Fruit fly (Drosophila melanogaster) whole organism, embryonic: ENCODE data around the gene CG17377.

Experiments used
- CG1024 ChIP-seq: fragments of 200-800 bp; sonication (Bioruptor generic); IDR thresholded peaks from 2 replicates; pipeline ENCODE4 v1.3.6; 2022; ENCODE audit warnings: missing biosample characterization, missing genetic modification characterization
- CG10274 ChIP-seq: fragments of 200-800 bp; sonication (Bioruptor generic); optimal IDR thresholded peaks from 3 replicates; lab custom pipeline; 2017; ENCODE audit warnings: missing biosample characterization, mild to moderate bottlenecking, missing genetic modification characterization
- CG1603 ChIP-seq: fragments of 200-800 bp; sonication (Bioruptor generic); optimal IDR thresholded peaks from 2 replicates; lab custom pipeline; 2019; ENCODE audit warnings: missing biosample characterization, mild to moderate bottlenecking, missing genetic modification characterization, moderate library complexity
- CG17359 ChIP-seq: fragments of 200-800 bp; sonication (Bioruptor generic); optimal IDR thresholded peaks from 3 replicates; lab custom pipeline; 2018; ENCODE audit warnings: missing biosample characterization, mild to moderate bottlenecking, missing genetic modification characterization, moderate library complexity
- CG18011 ChIP-seq: fragments of 200-800 bp; sonication (Bioruptor generic); optimal IDR thresholded peaks from 2 replicates; lab custom pipeline; 2017; ENCODE audit warnings: missing biosample characterization, missing genetic modification characterization, mild to moderate bottlenecking, moderate library complexity, missing genotype
- CG2116 ChIP-seq: fragments of 200-800 bp; sonication (Bioruptor generic); optimal IDR thresholded peaks from 3 replicates; lab custom pipeline; 2018; ENCODE audit warnings: missing biosample characterization, mild to moderate bottlenecking, missing genetic modification characterization
- CG2875 ChIP-seq: fragments of 200-800 bp; sonication (Bioruptor generic); optimal IDR thresholded peaks from 2 replicates; lab custom pipeline; 2017; ENCODE audit warnings: missing biosample characterization, mild to moderate bottlenecking, missing genetic modification characterization, missing genetic modification reagents
- CG31388 ChIP-seq: fragments of 200-800 bp; sonication (Bioruptor generic); optimal IDR thresholded peaks from 2 replicates; lab custom pipeline; 2016; ENCODE audit warnings: missing biosample characterization, missing genetic modification characterization
- CG32532 ChIP-seq: fragments of 200-800 bp; sonication (Bioruptor generic); IDR thresholded peaks from 2 replicates; pipeline ENCODE4 v1.3.6; 2022; ENCODE audit warnings: missing biosample characterization, missing genetic modification characterization
- CG32767 ChIP-seq: fragments of 200-800 bp; sonication (Bioruptor generic); IDR thresholded peaks from 2 replicates; pipeline ENCODE4 v1.3.6; 2022; ENCODE audit warnings: missing biosample characterization, missing genetic modification characterization
- CG34376 ChIP-seq: fragments of 200-800 bp; sonication (Bioruptor generic); optimal IDR thresholded peaks from 2 replicates; lab custom pipeline; 2018; ENCODE audit warnings: missing biosample characterization, mild to moderate bottlenecking, missing genetic modification characterization
- CG3726 ChIP-seq: fragments of 200-800 bp; sonication (Bioruptor generic); IDR thresholded peaks from 3 replicates; pipeline ENCODE4, ENCODE4 v1.3.6; 2022; ENCODE audit warnings: missing biosample characterization, missing genetic modification characterization
- CG4360 ChIP-seq: fragments of 200-800 bp; sonication (Bioruptor generic); IDR thresholded peaks from 2 replicates; pipeline ENCODE4 v1.3.6; 2022; ENCODE audit warnings: missing biosample characterization, missing genetic modification characterization
- CG6791 ChIP-seq: fragments of 200-800 bp; sonication (Bioruptor generic); IDR thresholded peaks from 3 replicates; pipeline ENCODE4 v1.3.6; 2022; ENCODE audit warnings: missing biosample characterization, missing genetic modification characterization; ENCODE audit not compliant: partially characterized antibody
- CG8478 ChIP-seq: fragments of >200 bp; optimal IDR thresholded peaks from 2 replicates; lab custom pipeline; 2018
- CG8765 ChIP-seq: fragments of 200-800 bp; sonication (Bioruptor generic); IDR thresholded peaks from 2 replicates; pipeline ENCODE4 v1.3.6; 2022; ENCODE audit warnings: missing biosample characterization, missing genetic modification characterization
- CG8944 ChIP-seq: fragments of 200-800 bp; sonication (Bioruptor generic); optimal IDR thresholded peaks from 3 replicates; lab custom pipeline; 2016; ENCODE audit warnings: missing biosample characterization, missing genetic modification characterization
- Fer2 ChIP-seq: fragments of 200-800 bp; sonication (Bioruptor generic); optimal IDR thresholded peaks from 2 replicates; lab custom pipeline; 2018; ENCODE audit warnings: missing biosample characterization, mild to moderate bottlenecking, missing genetic modification characterization, moderate library complexity
- Hey ChIP-seq: fragments of 200-800 bp; sonication (Bioruptor generic); optimal IDR thresholded peaks from 3 replicates; lab custom pipeline; 2018; ENCODE audit warnings: missing biosample characterization, mild to moderate bottlenecking, missing genetic modification characterization
- HmgZ ChIP-seq: fragments of 200-800 bp; sonication (Bioruptor generic); optimal IDR thresholded peaks from 2 replicates; lab custom pipeline; 2018; ENCODE audit warnings: missing biosample characterization, mild to moderate bottlenecking, missing genetic modification characterization
- Hmx ChIP-seq: fragments of 200-800 bp; sonication (Bioruptor generic); optimal IDR thresholded peaks from 2 replicates; lab custom pipeline; 2016; ENCODE audit warnings: missing biosample characterization, missing genetic modification characterization
- Jarid2 ChIP-seq: fragments of 200-800 bp; sonication (Bioruptor generic); optimal IDR thresholded peaks from 3 replicates; lab custom pipeline; 2017; ENCODE audit warnings: mild to moderate bottlenecking, missing biosample characterization, missing genetic modification reagents, missing genetic modification characterization
- Lhr ChIP-seq: fragments of 200-800 bp; sonication (Bioruptor generic); optimal IDR thresholded peaks from 3 replicates; lab custom pipeline; 2017; ENCODE audit warnings: mild to moderate bottlenecking, missing biosample characterization, missing genetic modification reagents, missing genetic modification characterization
- Myb ChIP-seq: fragments of 200-800 bp; sonication (Bioruptor generic); optimal IDR thresholded peaks from 2 replicates; lab custom pipeline; 2016; ENCODE audit warnings: missing biosample characterization, missing genetic modification characterization
- Sox100B ChIP-seq: fragments of 200-800 bp; sonication (Bioruptor generic); optimal IDR thresholded peaks from 3 replicates; lab custom pipeline; 2018; ENCODE audit warnings: missing biosample characterization, mild to moderate bottlenecking, missing genetic modification characterization
- Vsx1 ChIP-seq: fragments of 200-800 bp; sonication (Bioruptor generic); optimal IDR thresholded peaks from 2 replicates; lab custom pipeline; 2017; ENCODE audit warnings: missing biosample characterization, mild to moderate bottlenecking, missing genetic modification characterization, missing genetic modification reagents
- ap ChIP-seq: fragments of 200-800 bp; sonication (Bioruptor generic); IDR thresholded peaks from 2 replicates; pipeline ENCODE4 v1.3.6; 2022; ENCODE audit warnings: missing biosample characterization, missing genetic modification characterization
- bab2 ChIP-seq: fragments of 200-800 bp; sonication (Bioruptor generic); optimal IDR thresholded peaks from 2 replicates; lab custom pipeline; 2016; ENCODE audit warnings: missing biosample characterization, missing genetic modification characterization
- bcd ChIP-seq: fragments of 200-800 bp; sonication (Bioruptor generic); optimal IDR thresholded peaks from 2 replicates; lab custom pipeline; 2017; ENCODE audit warnings: missing biosample characterization, mild to moderate bottlenecking, missing genetic modification characterization
- bowl ChIP-seq: fragments of 200-800 bp; sonication (Bioruptor generic); IDR thresholded peaks from 2 replicates; pipeline ENCODE4 v1.3.6; 2022; ENCODE audit warnings: missing biosample characterization, missing genetic modification characterization
- btn ChIP-seq: fragments of 200-800 bp; sonication (Bioruptor generic); optimal IDR thresholded peaks from 2 replicates; lab custom pipeline; 2016; ENCODE audit warnings: missing biosample characterization, missing genetic modification characterization
- cas ChIP-seq: fragments of 200-800 bp; sonication (Bioruptor generic); IDR thresholded peaks from 2 replicates; pipeline ENCODE4 v1.3.6; 2022; ENCODE audit warnings: missing biosample characterization, missing genetic modification characterization
- caup ChIP-seq: fragments of 200-800 bp; sonication (Bioruptor generic); optimal IDR thresholded peaks from 3 replicates; lab custom pipeline; 2017; ENCODE audit warnings: missing biosample characterization, mild to moderate bottlenecking, missing genetic modification characterization, moderate library complexity; ENCODE audit not compliant: severe bottlenecking
- croc ChIP-seq: fragments of 200-800 bp; sonication (Bioruptor generic); conservative IDR thresholded peaks from 3 replicates; pipeline ENCODE4 v1.3.6; 2022; ENCODE audit warnings: missing biosample characterization, missing genetic modification characterization
- crol ChIP-seq: fragments of 200-800 bp; sonication (Bioruptor generic); IDR thresholded peaks from 2 replicates; pipeline ENCODE4 v1.3.6; 2022; ENCODE audit warnings: missing biosample characterization, missing genetic modification characterization
- dan ChIP-seq: fragments of 200-800 bp; sonication (Bioruptor generic); IDR thresholded peaks from 2 replicates; pipeline ENCODE4 v1.3.6; 2022; ENCODE audit warnings: missing biosample characterization, missing genetic modification characterization
- gem ChIP-seq: fragments of 200-800 bp; sonication (Bioruptor generic); optimal IDR thresholded peaks from 2 replicates; lab custom pipeline; 2019; ENCODE audit warnings: missing biosample characterization, mild to moderate bottlenecking, missing genetic modification characterization, moderate library complexity
- inv ChIP-seq: fragments of 200-800 bp; sonication (Bioruptor generic); IDR thresholded peaks from 2 replicates; pipeline ENCODE4 v1.3.6; 2022; ENCODE audit warnings: missing biosample characterization, missing genetic modification characterization; ENCODE audit not compliant: partially characterized antibody
- onecut ChIP-seq: fragments of 200-800 bp; sonication (Bioruptor generic); IDR thresholded peaks from 2 replicates; pipeline ENCODE4 v1.3.6; 2022; ENCODE audit warnings: missing biosample characterization, missing genetic modification characterization
- otp ChIP-seq: fragments of 200-800 bp; sonication (Bioruptor generic); IDR thresholded peaks from 3 replicates; pipeline ENCODE4, ENCODE4 v1.3.6; 2022; ENCODE audit warnings: missing biosample characterization, missing genetic modification characterization
- pho ChIP-seq: fragments of 200-800 bp; sonication (Bioruptor generic); optimal IDR thresholded peaks from 2 replicates; lab custom pipeline; 2016; ENCODE audit warnings: missing biosample characterization, missing genetic modification characterization
- run ChIP-seq: fragments of 200-800 bp; sonication (Bioruptor generic); optimal IDR thresholded peaks from 3 replicates; lab custom pipeline; 2018; ENCODE audit warnings: missing biosample characterization, mild to moderate bottlenecking, missing genetic modification characterization
- scrt ChIP-seq: fragments of 200-800 bp; sonication (Bioruptor generic); optimal IDR thresholded peaks from 2 replicates; lab custom pipeline; 2018; ENCODE audit warnings: missing biosample characterization, mild to moderate bottlenecking, missing genetic modification characterization, moderate library complexity
- sug ChIP-seq: fragments of 200-800 bp; optimal IDR thresholded peaks from 2 replicates; lab custom pipeline; 2019; ENCODE audit warnings: missing biosample characterization, mild to moderate bottlenecking, missing genetic modification characterization, moderate library complexity
- tll ChIP-seq, 2 experiments: fragments of 200-800 bp in 1 of 2; fragments of >200 bp in 1 of 2; sonication (Bioruptor generic) in 1 of 2; optimal IDR thresholded peaks; 2 replicates each; lab custom pipeline; 2017 to 2019; ENCODE audit warnings: missing biosample characterization in 2 of 2, missing genetic modification characterization in 2 of 2, mild to moderate bottlenecking in 1 of 2, moderate library complexity in 1 of 2
- unc-4 ChIP-seq: fragments of 200-800 bp; sonication (Bioruptor generic); IDR thresholded peaks from 2 replicates; pipeline ENCODE4 v1.3.6; 2022; ENCODE audit warnings: missing biosample characterization, missing genetic modification characterization; ENCODE audit not compliant: partially characterized antibody
- unpg ChIP-seq: fragments of 200-800 bp; sonication (Bioruptor generic); optimal IDR thresholded peaks from 3 replicates; lab custom pipeline; 2018; ENCODE audit warnings: missing biosample characterization, mild to moderate bottlenecking, missing genetic modification characterization, moderate library complexity

The CG17377 gene

DNA sequence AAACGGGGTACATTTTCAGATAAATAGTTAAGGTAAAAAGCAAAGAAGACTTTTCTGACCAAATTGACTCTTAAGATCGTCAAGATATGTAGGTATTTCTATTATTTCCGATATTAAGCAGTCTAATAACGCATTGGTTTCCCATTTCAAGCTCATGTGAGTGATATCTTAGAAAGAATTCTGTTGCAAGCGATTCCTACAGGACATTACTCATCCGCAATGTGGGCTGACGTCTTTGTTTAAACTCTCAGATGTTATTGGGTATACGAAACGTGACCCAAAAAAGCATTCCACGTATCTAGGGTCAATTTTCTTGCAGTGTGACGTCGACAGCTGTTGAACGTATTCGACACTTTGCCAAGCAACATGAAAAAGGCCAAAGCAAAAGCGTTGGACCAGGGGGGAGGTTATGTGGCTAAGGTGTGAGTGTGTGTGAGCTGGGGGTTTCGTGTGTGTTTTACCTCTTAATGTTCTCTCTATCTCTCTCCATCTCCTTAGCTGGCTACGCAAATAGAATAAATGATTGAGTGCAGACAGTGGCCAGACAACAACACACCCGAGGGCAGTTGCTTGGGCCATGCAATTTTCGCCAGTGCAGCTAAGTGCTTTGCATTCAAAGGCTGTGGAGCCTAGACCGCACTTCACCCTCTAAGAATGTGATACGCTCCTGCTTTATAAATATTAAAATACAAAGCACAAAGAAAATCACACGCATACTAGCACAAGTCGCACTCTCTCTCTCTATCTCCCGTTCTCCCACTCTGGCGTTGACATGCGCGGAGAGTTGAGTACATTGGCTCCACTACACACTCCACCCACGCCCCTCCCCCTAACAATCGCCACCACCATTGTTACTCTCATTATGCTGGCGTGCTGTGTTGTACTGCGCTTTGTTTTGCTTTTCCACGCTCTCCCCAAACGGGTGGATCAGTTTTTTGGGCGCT, 15.3 kb downstream of the CG17377 start (continued):
- TF ChIP-seq tll (GFP tag; optimal IDR thresholded peaks at IDR 0.05; lab: Kevin White, UChicago), result peak; percentile 11 to 70
- TF ChIP-seq bab2, result peak; percentile 96
- TF ChIP-seq Fer2 (tag; lab: Kevin White, UChicago), result peak; percentile 89
- peak; percentile 59 for TF ChIP-seq CG1024 (GFP tag; lab: Robert Waterston, UW)
- TF ChIP-seq bowl (GFP tag; lab: Robert Waterston, UW), result peak; percentile 9; the same call in 1 of the 2 replicates
- peak; percentile 81 for TF ChIP-seq Vsx1 (GFP tag; lab: Kevin White, UChicago)
- TF ChIP-seq Jarid2 (GFP tag; lab: Kevin White, UChicago), result peak; percentile 5
- peak; percentile 72 for TF ChIP-seq CG2116 (GFP tag; lab: Kevin White, UChicago)
- peak; percentile 78 for TF ChIP-seq Hey (tag; lab: Kevin White, UChicago)
- peak; percentile 41; the same call in 1 of the 2 replicates for TF ChIP-seq CG4360 (GFP tag; lab: Robert Waterston, UW)
- TF ChIP-seq btn (GFP tag; lab: Kevin White, UChicago), result peak; percentile 87
- TF ChIP-seq caup (GFP tag; lab: Kevin White, UChicago), result peak; percentile 91
- TF ChIP-seq CG34376 (GFP tag; lab: Kevin White, UChicago), result peak; percentile 92
- peak; percentile 95 for TF ChIP-seq sug (tag; lab: Kevin White, UChicago)
- peak; percentile 98 for TF ChIP-seq Sox100B (GFP tag; lab: Kevin White, UChicago)
- peak; percentile 78 for TF ChIP-seq CG1603 (tag; lab: Kevin White, UChicago)
- peak; percentile 67 for TF ChIP-seq ap (GFP tag; lab: Robert Waterston, UW)
- peak; percentile 87 for TF ChIP-seq croc
- peak; percentile 87 for TF ChIP-seq run (tag; lab: Kevin White, UChicago)
- TF ChIP-seq Hmx, result peak; percentile 93
- TF ChIP-seq cas (GFP tag; lab: Robert Waterston, UW), result peak; percentile 61
- peak; percentile 86 for TF ChIP-seq CG2875 (GFP tag; lab: Kevin White, UChicago)
- TF ChIP-seq otp (GFP tag; lab: Robert Waterston, UW), result peak; percentile 42; the same call in 2 of the 3 replicates
- TF ChIP-seq Lhr (GFP tag; lab: Kevin White, UChicago), result peak; percentile 82
- TF ChIP-seq onecut (GFP tag; lab: Robert Waterston, UW), result peak; percentile 68
- TF ChIP-seq CG8944 (GFP tag; lab: Kevin White, UChicago), result peak; percentile 96
- TF ChIP-seq unpg (GFP tag; lab: Kevin White, UChicago), result peak; percentile 88
- TF ChIP-seq scrt, result peak; percentile 93
- TF ChIP-seq CG10274 (GFP tag; lab: Kevin White, UChicago), result peak; percentile 90
- peak; percentile 90 for TF ChIP-seq Myb (GFP tag; lab: Kevin White, UChicago)
- TF ChIP-seq CG32532 (GFP tag; lab: Robert Waterston, UW), result peak; percentile 86
- TF ChIP-seq CG17359 (tag; lab: Kevin White, UChicago), result peak; percentile 90
- TF ChIP-seq CG31388 (GFP tag; lab: Kevin White, UChicago), result peak; percentile 88
- peak; percentile 53 for TF ChIP-seq inv
- peak; percentile 45; the same call in 1 of the 3 replicates for TF ChIP-seq CG6791 (GFP tag; lab: Robert Waterston, UW)
- peak; percentile 77 for TF ChIP-seq CG32767 (GFP tag; lab: Robert Waterston, UW)
- TF ChIP-seq unc-4 (GFP tag; lab: Robert Waterston, UW), result peak; percentile 56
- peak; percentile 91 for TF ChIP-seq HmgZ (tag; lab: Kevin White, UChicago)
- TF ChIP-seq dan (GFP tag; lab: Robert Waterston, UW), result no peak
- peak; percentile 57; the same call in 2 of the 3 replicates for TF ChIP-seq CG3726 (GFP tag; lab: Robert Waterston, UW)
- TF ChIP-seq CG8478 (lab: Kevin White, UChicago), result peak; percentile 21
- TF ChIP-seq gem (tag; lab: Kevin White, UChicago), result peak; percentile 97
- peak; percentile 34; the same call in 1 of the 2 replicates for TF ChIP-seq CG8765 (GFP tag; lab: Robert Waterston, UW)
- peak; percentile 84 for TF ChIP-seq CG18011 (GFP tag; lab: Kevin White, UChicago)
- peak; percentile 97 for TF ChIP-seq pho (GFP tag; lab: Kevin White, UChicago)
- TF ChIP-seq bcd (GFP tag; lab: Kevin White, UChicago), result peak; percentile 97
- peak; percentile 97 for TF ChIP-seq crol (GFP tag; lab: Robert Waterston, UW)
